Worm (Caenorhabditis elegans) whole organism, early embryonic: ENCODE data around the gene gpa-17.
"Not testable (repeated sequence)": the region's sequence is repeated elsewhere in the genome, so short reads cannot be mapped to it uniquely, and the experiment has no call there.

Experiments used
- B0310.2 ChIP-seq: sonication (generic microtip); optimal IDR thresholded peaks from 2 replicates; lab custom pipeline; 2016; ENCODE audit warnings: mild to moderate bottlenecking, missing genetic modification characterization, missing compliant biosample characterization
- F13C5.2 ChIP-seq: sonication (generic microtip); optimal IDR thresholded peaks from 2 replicates; lab custom pipeline; 2017; ENCODE audit warnings: mild to moderate bottlenecking, missing genetic modification characterization, inconsistent platforms, missing compliant biosample characterization
- aly-1 ChIP-seq: sonication (generic microtip); optimal IDR thresholded peaks from 2 replicates; lab custom pipeline; 2016; ENCODE audit warnings: missing genetic modification characterization, missing compliant biosample characterization
- ama-1 ChIP-seq: fragments of 150-350 bp; optimal IDR thresholded peaks from 2 replicates; lab custom pipeline; 2014
- ceh-13 ChIP-seq: fragments of 200-800 bp; sonication (Bioruptor generic); optimal IDR thresholded peaks from 2 replicates; lab custom pipeline; 2018; ENCODE audit warnings: mild to moderate bottlenecking, missing genetic modification characterization, missing compliant biosample characterization
- ceh-36 ChIP-seq: sonication (generic microtip); optimal IDR thresholded peaks from 2 replicates; lab custom pipeline; 2016; ENCODE audit warnings: missing genetic modification characterization, inconsistent platforms, missing compliant biosample characterization
- ets-7 ChIP-seq: sonication (generic microtip); optimal IDR thresholded peaks from 2 replicates; lab custom pipeline; 2016; ENCODE audit warnings: missing genotype, missing genetic modification characterization, missing compliant biosample characterization
- flt-1 ChIP-seq: fragments of 200-800 bp; sonication (Bioruptor generic); IDR thresholded peaks from 2 replicates; pipeline ENCODE4 v1.3.6; 2022; ENCODE audit warnings: missing genetic modification characterization, missing compliant biosample characterization
- hmbx-1 ChIP-seq: sonication (generic microtip); optimal IDR thresholded peaks from 2 replicates; lab custom pipeline; 2016; ENCODE audit warnings: mild to moderate bottlenecking, missing genetic modification characterization, missing compliant biosample characterization
- hmg-4 ChIP-seq: fragments of 200-800 bp; sonication (Bioruptor generic); optimal IDR thresholded peaks from 2 replicates; lab custom pipeline; 2018; ENCODE audit warnings: mild to moderate bottlenecking, missing genetic modification characterization, missing compliant biosample characterization
- hnd-1 ChIP-seq: sonication (generic microtip); optimal IDR thresholded peaks from 2 replicates; lab custom pipeline; 2016; ENCODE audit warnings: missing genetic modification characterization, missing compliant biosample characterization
- pes-1 ChIP-seq: fragments of 200-800 bp; sonication (Bioruptor generic); IDR thresholded peaks from 2 replicates; pipeline ENCODE4 v1.3.6; 2022; ENCODE audit warnings: missing genetic modification reagents, missing genetic modification characterization, missing compliant biosample characterization
- scrt-1 ChIP-seq: fragments of 200-800 bp; sonication (Bioruptor generic); IDR thresholded peaks from 2 replicates; pipeline ENCODE4 v1.3.6; 2022; ENCODE audit warnings: missing genetic modification characterization, missing compliant biosample characterization
- sea-1 ChIP-seq: fragments of 200-800 bp; sonication (Bioruptor generic); conservative IDR thresholded peaks from 2 replicates; pipeline ENCODE4 v1.3.6; 2022; ENCODE audit warnings: missing genetic modification characterization, missing compliant biosample characterization
- tbx-11 ChIP-seq: fragments of 200-800 bp; sonication (Bioruptor generic); IDR thresholded peaks from 2 replicates; pipeline ENCODE4 v1.3.6; 2022; ENCODE audit warnings: missing genetic modification characterization, missing compliant biosample characterization
- tbx-37 ChIP-seq: fragments of 200-800 bp; sonication (Bioruptor generic); conservative IDR thresholded peaks from 2 replicates; pipeline ENCODE4 v1.3.6; 2022; ENCODE audit warnings: missing genetic modification reagents, missing genetic modification characterization, missing compliant biosample characterization
- tra-4 ChIP-seq: sonication (generic microtip); optimal IDR thresholded peaks from 2 replicates; lab custom pipeline; 2017; ENCODE audit warnings: missing genetic modification characterization, missing compliant biosample characterization

gpa-17 gene

ce11 chrIII:2560763-2561162, 25.6 kb upstream of the gpa-17 start:
- no peak for TF ChIP-seq sea-1 (GFP tag; lab: Robert Waterston, UW)
- no peak for TF ChIP-seq aly-1
- TF ChIP-seq ceh-13 (GFP tag; lab: Kevin White, UChicago), result no peak
- TF ChIP-seq flt-1 (GFP tag; lab: Robert Waterston, UW), result no peak
- TF ChIP-seq B0310.2 (tag; lab: Kevin White, UChicago), result no peak

ce11 chrIII:2561410-2561809, 24.9 kb upstream of the gpa-17 start, which contains the start of gene nhr-239:
Gene nhr-239 (plus strand): TSS chrIII:2561710.
- TF ChIP-seq pes-1 (GFP tag; lab: Robert Waterston, UW), result no peak
- no peak for TF ChIP-seq F13C5.2 (tag; lab: Kevin White, UChicago)
- TF ChIP-seq hnd-1 (tag; lab: Kevin White, UChicago), result no peak
- no peak for TF ChIP-seq sea-1 (GFP tag; lab: Robert Waterston, UW)
- TF ChIP-seq tbx-11 (GFP tag; lab: Robert Waterston, UW), result no peak
- no peak for TF ChIP-seq flt-1 (GFP tag; lab: Robert Waterston, UW)
- TF ChIP-seq B0310.2 (tag; lab: Kevin White, UChicago), result no peak
- TF ChIP-seq tbx-37 (GFP tag; lab: Robert Waterston, UW), result no peak
- TF ChIP-seq scrt-1 (GFP tag; lab: Robert Waterston, UW), result no peak
- no peak for TF ChIP-seq aly-1

- TF ChIP-seq F13C5.2 (tag; lab: Kevin White, UChicago) (no peak), scrt-1 (GFP tag; lab: Robert Waterston, UW) (no peak), ceh-13 (GFP tag; lab: Kevin White, UChicago) (no peak), flt-1 (GFP tag; lab: Robert Waterston, UW) (no peak), B0310.2 (tag; lab: Kevin White, UChicago) (no peak), hmg-4 (GFP tag; lab: Kevin White, UChicago) (no peak), ceh-36 (tag; lab: Kevin White, UChicago) (no peak), aly-1 (no peak)
Observed at ce11 chrIII:2563033-2563656, 23.2 kb upstream of the gpa-17 start.

- TF ChIP-seq hmg-4 (GFP tag; lab: Kevin White, UChicago); tra-4 (tag; lab: Kevin White, UChicago); scrt-1 (GFP tag; lab: Robert Waterston, UW): not testable (repeated sequence)
Observed at ce11 chrIII:2563883-2564282, 22.5 kb upstream of the gpa-17 start, which contains the start of gene Y54F10AM.11. Gene Y54F10AM.11 (minus strand): TSS chrIII:2563983.

ce11 chrIII:2571447-2571846, 14.9 kb upstream of the gpa-17 start, which contains the start of gene Y54F10AR.2:
Gene Y54F10AR.2 (minus strand): TSS chrIII:2571547.
- no peak for TF ChIP-seq B0310.2 (tag; lab: Kevin White, UChicago)
- TF ChIP-seq F13C5.2 (tag; lab: Kevin White, UChicago), result no peak
- TF ChIP-seq ama-1 (lab: Kevin White, UChicago), result no peak

ce11 chrIII:2572421-2572820, 13.9 kb upstream of the gpa-17 start:
- TF ChIP-seq ets-7 (tag; lab: Kevin White, UChicago), result no peak
- TF ChIP-seq hnd-1 (tag; lab: Kevin White, UChicago), result no peak
- no peak for TF ChIP-seq flt-1 (GFP tag; lab: Robert Waterston, UW)
- no peak for TF ChIP-seq F13C5.2 (tag; lab: Kevin White, UChicago)
- no peak for TF ChIP-seq ceh-13 (GFP tag; lab: Kevin White, UChicago)
- no peak for TF ChIP-seq tbx-37 (GFP tag; lab: Robert Waterston, UW)
- TF ChIP-seq hmg-4 (GFP tag; lab: Kevin White, UChicago), result no peak
- no peak for TF ChIP-seq pes-1 (GFP tag; lab: Robert Waterston, UW)

ce11 chrIII:2575635-2576164, 10.7 kb upstream of the gpa-17 start, which contains the start of gene Y54F10AR.1:
Gene Y54F10AR.1 (minus strand): TSS chrIII:2575685.
- TF ChIP-seq flt-1 (GFP tag; lab: Robert Waterston, UW) (no peak), ceh-36 (tag; lab: Kevin White, UChicago) (no peak), hnd-1 (tag; lab: Kevin White, UChicago) (no peak), hmbx-1 (tag; lab: Kevin White, UChicago) (no peak), ceh-13 (GFP tag; lab: Kevin White, UChicago) (no peak), hmg-4 (GFP tag; lab: Kevin White, UChicago) (no peak), F13C5.2 (tag; lab: Kevin White, UChicago) (no peak), pes-1 (GFP tag; lab: Robert Waterston, UW) (no peak), tbx-37 (GFP tag; lab: Robert Waterston, UW) (no peak), tra-4 (tag; lab: Kevin White, UChicago) (no peak), ets-7 (tag; lab: Kevin White, UChicago) (no peak), ama-1 (lab: Kevin White, UChicago) (no peak), B0310.2 (tag; lab: Kevin White, UChicago) (no peak), tbx-11 (GFP tag; lab: Robert Waterston, UW) (no peak)
